Worm (Caenorhabditis elegans) whole organism, L4 larva: ENCODE measurements around the gene syx-6.

Experiments used
- F37D6.2 ChIP-seq: sonication (generic microtip); optimal IDR thresholded peaks from 2 replicates; lab custom pipeline; 2016; ENCODE audit warnings: mild to moderate bottlenecking, missing genetic modification characterization, missing compliant biosample characterization
- R02D3.7 ChIP-seq: fragments of 150-350 bp; sonication (generic microtip); optimal IDR thresholded peaks from 3 replicates; lab custom pipeline; 2014; ENCODE audit warnings: missing biosample characterization, missing genetic modification characterization
- T26A8.4 ChIP-seq: fragments of 200-800 bp; sonication (Bioruptor generic); IDR thresholded peaks from 2 replicates; pipeline ENCODE4 v1.3.6; 2022; ENCODE audit warnings: missing genetic modification characterization, missing compliant biosample characterization
- Y5F2A.4 ChIP-seq: fragments of 200-800 bp; sonication (Bioruptor generic); optimal IDR thresholded peaks from 2 replicates; lab custom pipeline; 2018; ENCODE audit warnings: mild to moderate bottlenecking, missing genetic modification characterization, missing compliant biosample characterization
- Y75B8A.6 ChIP-seq: fragments of 200-800 bp; sonication (Bioruptor generic); IDR thresholded peaks from 2 replicates; pipeline ENCODE4 v1.3.6; 2022; ENCODE audit warnings: missing genetic modification reagents, missing genetic modification characterization, missing compliant biosample characterization
- aha-1 ChIP-seq: fragments of 150-350 bp; peaks from one replicate; lab custom pipeline; 2014; ENCODE audit warnings: missing biosample characterization, missing genetic modification characterization
- ceh-32 ChIP-seq: sonication (generic microtip); optimal IDR thresholded peaks from 2 replicates; lab custom pipeline; 2016; ENCODE audit warnings: mild to moderate bottlenecking, missing genetic modification characterization, missing compliant biosample characterization; ENCODE audit not compliant: poor library complexity
- cey-2 ChIP-seq: sonication (generic microtip); optimal IDR thresholded peaks from 3 replicates; lab custom pipeline; 2017; ENCODE audit warnings: missing genetic modification characterization, mild to moderate bottlenecking, missing compliant biosample characterization, antibody characterized with exemption, borderline replicate concordance; ENCODE audit not compliant: insufficient read depth
- daf-16 ChIP-seq, 3 experiments: sonication (generic microtip); optimal IDR thresholded peaks; 2 replicates each; lab custom pipeline; 2016 to 2017; ENCODE audit warnings: missing genetic modification characterization in 3 of 3, missing genetic modification reagents in 3 of 3, mild to moderate bottlenecking in 2 of 3, missing compliant biosample characterization in 2 of 3, missing biosample characterization in 1 of 3, moderate library complexity in 1 of 3
- dmd-6 ChIP-seq: fragments of 200-800 bp; sonication (Bioruptor generic); IDR thresholded peaks from 2 replicates; pipeline ENCODE4 v1.3.6; 2022; ENCODE audit warnings: missing genetic modification reagents, missing genetic modification characterization, missing compliant biosample characterization
- dpl-1 ChIP-seq: fragments of 150-350 bp; optimal IDR thresholded peaks from 2 replicates; lab custom pipeline; 2014; ENCODE audit warnings: missing biosample characterization, missing genetic modification reagents, missing genetic modification characterization
- duxl-1 ChIP-seq: sonication (generic microtip); optimal IDR thresholded peaks from 2 replicates; lab custom pipeline; 2016; ENCODE audit warnings: mild to moderate bottlenecking, missing genetic modification characterization, moderate library complexity, missing compliant biosample characterization; ENCODE audit not compliant: poor library complexity
- dve-1 ChIP-seq: sonication (generic microtip); optimal IDR thresholded peaks from 2 replicates; lab custom pipeline; 2017; ENCODE audit warnings: antibody characterized with exemption, mild to moderate bottlenecking, missing genetic modification characterization, missing compliant biosample characterization; ENCODE audit not compliant: insufficient read depth
- hif-1 ChIP-seq, 2 experiments: sonication (generic microtip); optimal IDR thresholded peaks; 2 replicates each; lab custom pipeline; 2016 to 2017; ENCODE audit warnings: missing compliant biosample characterization in 2 of 2, missing genetic modification characterization in 2 of 2, missing genetic modification reagents in 2 of 2, missing genotype in 2 of 2, mild to moderate bottlenecking in 1 of 2
- hlh-11 ChIP-seq: fragments of 200-800 bp; sonication (Bioruptor generic); optimal IDR thresholded peaks from 2 replicates; lab custom pipeline; 2018; ENCODE audit warnings: mild to moderate bottlenecking, missing genetic modification characterization, missing compliant biosample characterization
- hlh-30 ChIP-seq: sonication (generic microtip); optimal IDR thresholded peaks from 2 replicates; lab custom pipeline; 2017; ENCODE audit warnings: antibody characterized with exemption, mild to moderate bottlenecking, missing genetic modification characterization, missing compliant biosample characterization; ENCODE audit not compliant: insufficient read depth
- hmg-1.1 ChIP-seq: fragments of 200-800 bp; sonication (Bioruptor generic); IDR thresholded peaks from 2 replicates; pipeline ENCODE4 v1.3.6; 2022; ENCODE audit warnings: missing genetic modification reagents, missing genetic modification characterization, missing compliant biosample characterization
- jun-1 ChIP-seq: fragments of 150-350 bp; optimal IDR thresholded peaks from 2 replicates; lab custom pipeline; 2014; ENCODE audit warnings: missing biosample characterization, missing genetic modification reagents, missing genetic modification characterization
- lin-1 ChIP-seq: fragments of 200-800 bp; sonication (Bioruptor generic); IDR thresholded peaks from 2 replicates; pipeline ENCODE4 v1.3.6; 2022; ENCODE audit warnings: missing genetic modification reagents, missing genetic modification characterization, missing compliant biosample characterization
- lin-15B ChIP-seq: fragments of 150-350 bp; sonication (generic microtip); optimal IDR thresholded peaks from 3 replicates; lab custom pipeline; 2014; ENCODE audit warnings: missing biosample characterization, missing genetic modification characterization
- lin-38 ChIP-seq: fragments of 200-800 bp; sonication (Bioruptor generic); IDR thresholded peaks from 2 replicates; pipeline ENCODE4 v1.3.6; 2022; ENCODE audit warnings: missing genetic modification reagents, missing genetic modification characterization, missing compliant biosample characterization
- lsy-2 ChIP-seq, 2 experiments: fragments of 150-350 bp in 1 of 2; sonication (generic microtip) in 1 of 2; optimal IDR thresholded peaks; 2 replicates each; lab custom pipeline; 2014 to 2017; ENCODE audit warnings: missing biosample characterization in 2 of 2, missing genetic modification characterization in 2 of 2
- mdt-29 ChIP-seq: fragments of 200-800 bp; sonication (Bioruptor generic); IDR thresholded peaks from 2 replicates; pipeline ENCODE4 v1.3.6; 2022; ENCODE audit warnings: missing genetic modification reagents, missing genetic modification characterization, missing compliant biosample characterization
- mep-1 ChIP-seq: fragments of 150-350 bp; sonication (generic microtip); optimal IDR thresholded peaks from 3 replicates; lab custom pipeline; 2014; ENCODE audit warnings: missing biosample characterization, missing genetic modification characterization
- mxl-3 ChIP-seq: fragments of 200-800 bp; sonication (Bioruptor generic); optimal IDR thresholded peaks from 2 replicates; lab custom pipeline; 2018; ENCODE audit warnings: mild to moderate bottlenecking, missing genetic modification characterization, missing compliant biosample characterization
- nhr-102 ChIP-seq: sonication (generic microtip); optimal IDR thresholded peaks from 2 replicates; lab custom pipeline; 2016; ENCODE audit warnings: mild to moderate bottlenecking, missing genetic modification characterization, moderate library complexity, missing compliant biosample characterization
- nhr-25 ChIP-seq: sonication (generic microtip); optimal IDR thresholded peaks from 2 replicates; lab custom pipeline; 2017; ENCODE audit warnings: missing genetic modification characterization, mild to moderate bottlenecking, missing compliant biosample characterization, antibody characterized with exemption, moderate library complexity, borderline replicate concordance; ENCODE audit not compliant: insufficient read depth
- nhr-28 ChIP-seq: fragments of 150-350 bp; optimal IDR thresholded peaks from 2 replicates; lab custom pipeline; 2014; ENCODE audit warnings: missing biosample characterization, missing genetic modification characterization
- nhr-48 ChIP-seq: sonication (generic microtip); optimal IDR thresholded peaks from 2 replicates; lab custom pipeline; 2016; ENCODE audit warnings: mild to moderate bottlenecking, missing genetic modification characterization, missing compliant biosample characterization
- nhr-76 ChIP-seq: fragments of 150-350 bp; optimal IDR thresholded peaks from 2 replicates; lab custom pipeline; 2014; ENCODE audit warnings: missing biosample characterization, missing genetic modification characterization
- nhr-77 ChIP-seq: fragments of 150-350 bp; optimal IDR thresholded peaks from 2 replicates; lab custom pipeline; 2014; ENCODE audit warnings: missing biosample characterization, missing genetic modification characterization
- pha-4 ChIP-seq, 2 experiments: fragments of 150-350 bp in 1 of 2; fragments of 200-800 bp in 1 of 2; sonication (Bioruptor generic) in 1 of 2; IDR thresholded peaks in 1 of 2; optimal IDR thresholded peaks in 1 of 2; 2 replicates each; pipeline versions ENCODE4 v1.3.6 to Lab custom; 2014 to 2022; ENCODE audit warnings: missing genetic modification characterization in 2 of 2, missing genetic modification reagents in 2 of 2, missing biosample characterization in 1 of 2, missing compliant biosample characterization in 1 of 2
- php-3 ChIP-seq: fragments of 200-800 bp; sonication (Bioruptor generic); IDR thresholded peaks from 2 replicates; pipeline ENCODE4 v1.3.6; 2022; ENCODE audit warnings: missing genetic modification reagents, missing genetic modification characterization, missing compliant biosample characterization
- rbr-2 ChIP-seq: sonication (generic microtip); optimal IDR thresholded peaks from 2 replicates; lab custom pipeline; 2016; ENCODE audit warnings: missing genotype, missing genetic modification characterization, missing compliant biosample characterization
- saeg-2 ChIP-seq: fragments of 200-800 bp; sonication (Bioruptor generic); IDR thresholded peaks from 2 replicates; pipeline ENCODE4 v1.3.6; 2022; ENCODE audit warnings: missing genetic modification reagents, missing genetic modification characterization, missing compliant biosample characterization
- skn-1 ChIP-seq: fragments of 150-350 bp; optimal IDR thresholded peaks from 2 replicates; lab custom pipeline; 2014; ENCODE audit warnings: missing biosample characterization, missing genetic modification characterization
- spr-3 ChIP-seq: fragments of 200-800 bp; sonication (Bioruptor generic); optimal IDR thresholded peaks from 2 replicates; lab custom pipeline; 2018; ENCODE audit warnings: mild to moderate bottlenecking, missing genetic modification characterization, missing compliant biosample characterization
- tra-1 ChIP-seq: fragments of 200-800 bp; sonication (Bioruptor generic); IDR thresholded peaks from 2 replicates; pipeline ENCODE4 v1.3.6; 2022; ENCODE audit warnings: missing genetic modification reagents, missing genetic modification characterization, missing compliant biosample characterization
- unc-62 ChIP-seq, 3 experiments: fragments of 150-350 bp in 1 of 3; sonication (generic microtip); optimal IDR thresholded peaks in 2 of 3; peaks in 1 of 3; 1 replicate in 1 of 3; 2 replicates in 2 of 3; lab custom pipeline; 2014 to 2017; ENCODE audit warnings: missing biosample characterization in 3 of 3, missing genetic modification characterization in 3 of 3, missing genetic modification reagents in 3 of 3, missing genotype in 1 of 3
- zip-11 ChIP-seq: fragments of 200-800 bp; sonication (Bioruptor generic); IDR thresholded peaks from 2 replicates; pipeline ENCODE4 v1.3.6; 2022; ENCODE audit warnings: missing genetic modification characterization, missing compliant biosample characterization

syx-6 gene

DNA sequence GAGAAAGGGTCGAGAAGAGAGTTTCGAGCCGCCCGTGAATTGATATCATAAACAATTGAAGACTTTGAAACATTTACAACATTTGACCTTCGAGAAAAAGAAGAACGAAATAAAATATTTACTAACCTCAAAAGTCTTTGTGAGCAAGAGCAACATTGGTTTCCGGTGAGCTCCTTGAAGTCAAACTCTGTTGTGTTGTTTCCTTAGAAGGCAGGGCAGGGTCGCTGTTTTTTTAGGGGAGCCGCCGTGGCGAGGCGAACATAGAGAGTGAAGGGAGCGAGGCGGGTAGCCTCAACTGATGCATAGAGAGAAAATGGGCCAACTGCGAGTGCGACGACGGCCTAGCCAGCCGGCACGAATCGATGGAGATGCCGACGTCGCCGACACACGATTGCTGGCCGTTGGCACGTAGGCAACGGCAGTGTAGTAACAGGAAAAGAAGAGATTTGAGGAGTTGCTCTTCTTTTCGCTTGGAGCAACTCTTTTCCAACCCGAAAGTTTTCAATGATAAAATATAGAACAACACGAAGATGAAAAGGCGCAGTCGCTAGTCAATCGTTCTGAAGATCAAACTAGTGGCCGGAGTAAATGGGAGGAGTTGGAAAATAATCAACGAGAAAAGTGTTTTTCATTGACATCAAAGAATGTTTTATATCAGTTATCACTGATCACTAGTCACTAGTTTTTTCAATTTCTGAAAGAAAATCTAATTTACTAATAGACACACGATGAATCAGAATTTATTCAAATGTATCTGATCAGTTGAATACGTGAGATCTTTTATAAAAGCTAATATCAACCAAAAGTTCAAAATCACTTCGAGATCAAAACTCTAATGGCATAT lies 48.1 kb upstream of the syx-6 start, which contains the start of gene mai-1 (continued):
- TF ChIP-seq hlh-30 (tag; lab: Kevin White, UChicago): no peak
- no peak for TF ChIP-seq R02D3.7
- TF ChIP-seq nhr-76 (tag; lab: Kevin White, UChicago): no peak
- no peak for TF ChIP-seq Y5F2A.4 (GFP tag; lab: Kevin White, UChicago)
- TF ChIP-seq mxl-3 (GFP tag; lab: Kevin White, UChicago): no peak
- no peak for TF ChIP-seq nhr-25 (tag; lab: Kevin White, UChicago)
- TF ChIP-seq rbr-2 (tag; lab: Kevin White, UChicago): peak; percentile 59
- 0 out of 2 replicates have a peak, but pooled peaks have one; percentile 40 for TF ChIP-seq Y75B8A.6 (GFP tag; lab: Robert Waterston, UW)
- peak; percentile 88 for TF ChIP-seq hmg-1.1
- peak; percentile 37 for TF ChIP-seq spr-3 (GFP tag; lab: Kevin White, UChicago)
- TF ChIP-seq cey-2 (tag; lab: Kevin White, UChicago): no peak
- TF ChIP-seq lin-38 (GFP tag; lab: Robert Waterston, UW): peak; percentile 9; the same call in 1 of the 2 replicates
- no peak for TF ChIP-seq php-3 (GFP tag; lab: Robert Waterston, UW)
- peak; percentile 95 to 100 for TF ChIP-seq hif-1 (tag; optimal IDR thresholded peaks at IDR 0.05; lab: Kevin White, UChicago)
- TF ChIP-seq skn-1: no peak
- no peak for TF ChIP-seq lin-1 (GFP tag; lab: Robert Waterston, UW)
- no peak for TF ChIP-seq zip-11
- TF ChIP-seq lin-15B: no peak

DNA sequence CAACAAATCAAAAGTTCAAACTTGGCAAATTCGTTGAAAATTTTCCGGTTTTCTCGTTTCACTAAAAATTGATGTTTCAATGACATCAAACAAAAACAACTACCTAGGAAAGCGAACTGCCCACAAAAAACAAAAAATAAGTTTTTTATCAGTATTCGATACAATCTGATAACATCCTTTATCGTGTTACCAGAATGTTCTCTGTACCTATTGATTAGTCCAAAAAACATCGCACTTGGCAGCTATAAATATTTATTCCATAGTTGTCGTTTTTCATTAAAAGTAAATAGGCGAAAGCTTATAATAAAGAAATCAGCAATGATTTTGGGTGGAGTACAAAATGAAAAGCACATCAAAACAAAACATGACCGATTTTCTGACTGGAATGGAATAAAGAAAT lies 47.1 kb upstream of the syx-6 start:
- peak; percentile 40 for TF ChIP-seq duxl-1 (tag; lab: Kevin White, UChicago)
- TF ChIP-seq nhr-102 (tag; lab: Kevin White, UChicago): peak; percentile 66
- TF ChIP-seq dve-1 (tag; lab: Kevin White, UChicago): peak; percentile 88
- TF ChIP-seq saeg-2: 0 out of 2 replicates have a peak, but pooled peaks have one; percentile 30
- TF ChIP-seq dpl-1 (GFP tag; lab: Kevin White, UChicago): no peak
- TF ChIP-seq ceh-32 (tag; lab: Kevin White, UChicago): no peak
- 0 out of 2 replicates have a peak, but pooled peaks have one; percentile 26 for TF ChIP-seq lin-1 (GFP tag; lab: Robert Waterston, UW)
- TF ChIP-seq tra-1 (GFP tag; lab: Robert Waterston, UW): peak; percentile 72
- TF ChIP-seq T26A8.4 (GFP tag; lab: Robert Waterston, UW): peak; percentile 8; the same call in 1 of the 2 replicates
- TF ChIP-seq dmd-6 (GFP tag; lab: Robert Waterston, UW): peak; percentile 66
- no peak for TF ChIP-seq F37D6.2 (tag; lab: Kevin White, UChicago)
- TF ChIP-seq lsy-2 (tag; optimal IDR thresholded peaks at IDR 0.05; lab: Kevin White, UChicago): peak in 1 of 2 experiments; percentile 42
- TF ChIP-seq pha-4 (GFP tag; IDR thresholded peaks at IDR 0.05; lab: Robert Waterston, UW): 0 out of 2 replicates have a peak, but pooled peaks have one; percentile 24
- TF ChIP-seq pha-4 (tag; optimal IDR thresholded peaks at IDR 0.05; lab: Kevin White, UChicago): no peak
- no peak for TF ChIP-seq jun-1
- peak; percentile 76 for TF ChIP-seq php-3 (GFP tag; lab: Robert Waterston, UW)
- peak; percentile 77 for TF ChIP-seq nhr-48 (tag; lab: Kevin White, UChicago)
- TF ChIP-seq unc-62 (GFP tag; optimal IDR thresholded peaks at IDR 0.05 in 1 of 2; lab: Kevin White, UChicago): no peak
- TF ChIP-seq unc-62 (tag; optimal IDR thresholded peaks at IDR 0.05; lab: Kevin White, UChicago): no peak
- peak; percentile 74 for TF ChIP-seq nhr-28
- TF ChIP-seq hlh-30 (tag; lab: Kevin White, UChicago): peak; percentile 13
- TF ChIP-seq nhr-77 (tag; lab: Kevin White, UChicago): peak; percentile 13
- peak; percentile 60; the same call in 1 of the 2 replicates for TF ChIP-seq mdt-29
- peak; percentile 66 for TF ChIP-seq mep-1 (tag; lab: Kevin White, UChicago)
- peak; percentile 77 for TF ChIP-seq hlh-11 (tag; lab: Kevin White, UChicago)
- TF ChIP-seq daf-16 (GFP tag; optimal IDR thresholded peaks at IDR 0.05; lab: Kevin White, UChicago): peak in 1 of 2 experiments; percentile 48
- peak; percentile 100 for TF ChIP-seq daf-16 (tag; optimal IDR thresholded peaks at IDR 0.05; lab: Kevin White, UChicago)
- peak; percentile 88 for TF ChIP-seq aha-1 (tag; lab: Kevin White, UChicago)
- no peak for TF ChIP-seq spr-3 (GFP tag; lab: Kevin White, UChicago)
